Fruit fly (Drosophila melanogaster): ENCODE measurements around the gene Mkrn1.

The Mkrn1 gene

dm6 chr3L:21496502-21496864, 37.0 kb downstream of the Mkrn1 start:
- no peak for TF ChIP-seq noc (tag; optimal IDR thresholded peaks at IDR 0.05)

dm6 chr3L:21492723-21493316, 40.7 kb downstream of the Mkrn1 start, which contains the start of the genes CG7202 and CG7519:
TSS of gene CG7202 (minus strand) at chr3L:21492773.
TSS of gene CG7519 (plus strand) at chr3L:21493083.
- TF ChIP-seq noc (tag; optimal IDR thresholded peaks at IDR 0.05), result no peak

dm6 chr3L:21490486-21490885, 43.0 kb downstream of the Mkrn1 start, which contains the start of gene Neu2:
TSS of gene Neu2 (minus strand) at chr3L:21490586.
- no peak for TF ChIP-seq noc (tag; optimal IDR thresholded peaks at IDR 0.05)

dm6 chr3L:21483837-21484236, 49.7 kb downstream of the Mkrn1 start:
- TF ChIP-seq noc (tag; optimal IDR thresholded peaks at IDR 0.05), result no peak

- TF ChIP-seq noc (tag; optimal IDR thresholded peaks at IDR 0.05), result no peak
Observed at dm6 chr3L:21482100-21482499, 51.4 kb downstream of the Mkrn1 start.

Data from whole organism, larva.